Worm (Caenorhabditis elegans) whole organism, L4 larva: Measurements from ENCODE around the gene brp-1.
A peak's percentile ranks its signal among the peaks of the same experiment; 100 is the strongest.

Source experiments
- F44E2.7 ChIP-seq: fragments of 200-800 bp; sonication (Bioruptor generic); IDR thresholded peaks from 2 replicates; pipeline ENCODE4 v2.1.2; 2022; ENCODE audit warnings: missing genetic modification characterization, missing compliant biosample characterization
- R02D3.7 ChIP-seq: fragments of 150-350 bp; sonication (generic microtip); optimal IDR thresholded peaks from 3 replicates; lab custom pipeline; 2014; ENCODE audit warnings: missing biosample characterization, missing genetic modification characterization
- T20F7.1 ChIP-seq: fragments of 200-800 bp; sonication (Bioruptor generic); optimal IDR thresholded peaks from 2 replicates; lab custom pipeline; 2018; ENCODE audit warnings: mild to moderate bottlenecking, missing genetic modification characterization, missing compliant biosample characterization
- Y105C5A.15 ChIP-seq: fragments of 200-800 bp; sonication (Bioruptor generic); IDR thresholded peaks from 2 replicates; pipeline ENCODE4 v1.3.6; 2022; ENCODE audit warnings: missing genetic modification characterization, missing compliant biosample characterization
- aha-1 ChIP-seq: fragments of 150-350 bp; peaks from one replicate; lab custom pipeline; 2014; ENCODE audit warnings: missing biosample characterization, missing genetic modification characterization
- arid-1 ChIP-seq: fragments of 200-800 bp; sonication (Bioruptor generic); conservative IDR thresholded peaks from 2 replicates; pipeline ENCODE4 v1.3.6; 2022; ENCODE audit warnings: missing genetic modification reagents, missing genetic modification characterization, missing compliant biosample characterization
- attf-4 ChIP-seq: sonication (generic microtip); optimal IDR thresholded peaks from 3 replicates; lab custom pipeline; 2017; ENCODE audit warnings: missing biosample characterization, missing genetic modification characterization
- ceh-20 ChIP-seq: fragments of 200-800 bp; sonication (Bioruptor generic); IDR thresholded peaks from 2 replicates; pipeline ENCODE4 v1.3.6; 2022; ENCODE audit warnings: missing genetic modification reagents, missing genetic modification characterization, missing compliant biosample characterization
- ceh-32 ChIP-seq: sonication (generic microtip); optimal IDR thresholded peaks from 2 replicates; lab custom pipeline; 2016; ENCODE audit warnings: mild to moderate bottlenecking, missing genetic modification characterization, missing compliant biosample characterization; ENCODE audit not compliant: poor library complexity
- cey-2 ChIP-seq: sonication (generic microtip); optimal IDR thresholded peaks from 3 replicates; lab custom pipeline; 2017; ENCODE audit warnings: missing genetic modification characterization, mild to moderate bottlenecking, missing compliant biosample characterization, antibody characterized with exemption, borderline replicate concordance; ENCODE audit not compliant: insufficient read depth
- dmd-6 ChIP-seq: fragments of 200-800 bp; sonication (Bioruptor generic); IDR thresholded peaks from 2 replicates; pipeline ENCODE4 v1.3.6; 2022; ENCODE audit warnings: missing genetic modification reagents, missing genetic modification characterization, missing compliant biosample characterization
- dpl-1 ChIP-seq: fragments of 150-350 bp; optimal IDR thresholded peaks from 2 replicates; lab custom pipeline; 2014; ENCODE audit warnings: missing biosample characterization, missing genetic modification reagents, missing genetic modification characterization
- egl-27 ChIP-seq: sonication (generic microtip); optimal IDR thresholded peaks from 3 replicates; lab custom pipeline; 2017; ENCODE audit warnings: missing biosample characterization, missing genetic modification reagents, missing genetic modification characterization
- fkh-10 ChIP-seq: fragments of 150-350 bp; optimal IDR thresholded peaks from 2 replicates; lab custom pipeline; 2014; ENCODE audit warnings: missing biosample characterization, missing genetic modification reagents, missing genetic modification characterization
- hif-1 ChIP-seq, 2 experiments: sonication (generic microtip); optimal IDR thresholded peaks; 2 replicates each; lab custom pipeline; 2016 to 2017; ENCODE audit warnings: missing compliant biosample characterization in 2 of 2, missing genetic modification characterization in 2 of 2, missing genetic modification reagents in 2 of 2, missing genotype in 2 of 2, mild to moderate bottlenecking in 1 of 2
- hlh-30 ChIP-seq: sonication (generic microtip); optimal IDR thresholded peaks from 2 replicates; lab custom pipeline; 2017; ENCODE audit warnings: antibody characterized with exemption, mild to moderate bottlenecking, missing genetic modification characterization, missing compliant biosample characterization; ENCODE audit not compliant: insufficient read depth
- lin-1 ChIP-seq: fragments of 200-800 bp; sonication (Bioruptor generic); IDR thresholded peaks from 2 replicates; pipeline ENCODE4 v1.3.6; 2022; ENCODE audit warnings: missing genetic modification reagents, missing genetic modification characterization, missing compliant biosample characterization
- lin-38 ChIP-seq: fragments of 200-800 bp; sonication (Bioruptor generic); IDR thresholded peaks from 2 replicates; pipeline ENCODE4 v1.3.6; 2022; ENCODE audit warnings: missing genetic modification reagents, missing genetic modification characterization, missing compliant biosample characterization
- madf-9 ChIP-seq: fragments of 200-800 bp; sonication (Bioruptor generic); conservative IDR thresholded peaks from 2 replicates; pipeline ENCODE4 v1.3.6; 2022; ENCODE audit warnings: missing genetic modification reagents, missing genetic modification characterization, missing compliant biosample characterization
- nhr-10 ChIP-seq: fragments of 150-350 bp; optimal IDR thresholded peaks from 2 replicates; lab custom pipeline; 2014; ENCODE audit warnings: missing biosample characterization, missing genetic modification characterization
- nhr-111 ChIP-seq: fragments of 200-800 bp; sonication (Bioruptor generic); optimal IDR thresholded peaks from 2 replicates; lab custom pipeline; 2018; ENCODE audit warnings: mild to moderate bottlenecking, missing genetic modification characterization, missing compliant biosample characterization
- nhr-237 ChIP-seq: sonication (generic microtip); optimal IDR thresholded peaks from 2 replicates; lab custom pipeline; 2017; ENCODE audit warnings: missing biosample characterization, missing genetic modification characterization
- nhr-48 ChIP-seq: sonication (generic microtip); optimal IDR thresholded peaks from 2 replicates; lab custom pipeline; 2016; ENCODE audit warnings: mild to moderate bottlenecking, missing genetic modification characterization, missing compliant biosample characterization
- php-3 ChIP-seq: fragments of 200-800 bp; sonication (Bioruptor generic); IDR thresholded peaks from 2 replicates; pipeline ENCODE4 v1.3.6; 2022; ENCODE audit warnings: missing genetic modification reagents, missing genetic modification characterization, missing compliant biosample characterization
- pqm-1 ChIP-seq: sonication (generic microtip); optimal IDR thresholded peaks from 2 replicates; lab custom pipeline; 2017; ENCODE audit warnings: missing biosample characterization, missing genetic modification characterization
- sdz-12 ChIP-seq: fragments of 200-800 bp; sonication (Bioruptor generic); optimal IDR thresholded peaks from 2 replicates; lab custom pipeline; 2018; ENCODE audit warnings: mild to moderate bottlenecking, missing genetic modification characterization, missing compliant biosample characterization
- set-16 ChIP-seq: fragments of 200-800 bp; sonication (Bioruptor generic); IDR thresholded peaks from 2 replicates; pipeline ENCODE4 v1.3.6; 2022; ENCODE audit warnings: missing genetic modification reagents, missing genetic modification characterization, missing compliant biosample characterization
- skn-1 ChIP-seq: fragments of 150-350 bp; optimal IDR thresholded peaks from 2 replicates; lab custom pipeline; 2014; ENCODE audit warnings: missing biosample characterization, missing genetic modification characterization
- spr-3 ChIP-seq: fragments of 200-800 bp; sonication (Bioruptor generic); optimal IDR thresholded peaks from 2 replicates; lab custom pipeline; 2018; ENCODE audit warnings: mild to moderate bottlenecking, missing genetic modification characterization, missing compliant biosample characterization
- unc-62 ChIP-seq, 3 experiments: fragments of 150-350 bp in 1 of 3; sonication (generic microtip); optimal IDR thresholded peaks in 2 of 3; peaks in 1 of 3; 1 replicate in 1 of 3; 2 replicates in 2 of 3; lab custom pipeline; 2014 to 2017; ENCODE audit warnings: missing biosample characterization in 3 of 3, missing genetic modification characterization in 3 of 3, missing genetic modification reagents in 3 of 3, missing genotype in 1 of 3
- vab-7 ChIP-seq: fragments of 200-800 bp; sonication (Bioruptor generic); IDR thresholded peaks from 2 replicates; pipeline ENCODE4 v1.3.6; 2022; ENCODE audit warnings: missing genetic modification reagents, missing genetic modification characterization, missing compliant biosample characterization
- zag-1 ChIP-seq: fragments of 150-350 bp; optimal IDR thresholded peaks from 2 replicates; lab custom pipeline; 2014; ENCODE audit warnings: missing biosample characterization, missing genetic modification characterization
- zfp-2 ChIP-seq: sonication (generic microtip); optimal IDR thresholded peaks from 2 replicates; lab custom pipeline; 2016; ENCODE audit warnings: mild to moderate bottlenecking, missing genetic modification characterization, missing compliant biosample characterization
- zip-11 ChIP-seq: fragments of 200-800 bp; sonication (Bioruptor generic); IDR thresholded peaks from 2 replicates; pipeline ENCODE4 v1.3.6; 2022; ENCODE audit warnings: missing genetic modification characterization, missing compliant biosample characterization
- zip-2 ChIP-seq: fragments of 150-350 bp; optimal IDR thresholded peaks from 2 replicates; lab custom pipeline; 2014; ENCODE audit warnings: missing biosample characterization, missing genetic modification characterization
- ztf-11 ChIP-seq: fragments of 150-350 bp; optimal IDR thresholded peaks from 2 replicates; lab custom pipeline; 2014; ENCODE audit warnings: missing biosample characterization, missing genetic modification characterization
- ztf-7 ChIP-seq: fragments of 150-350 bp; optimal IDR thresholded peaks from 2 replicates; lab custom pipeline; 2014; ENCODE audit warnings: missing biosample characterization, missing genetic modification characterization

The brp-1 gene

DNA sequence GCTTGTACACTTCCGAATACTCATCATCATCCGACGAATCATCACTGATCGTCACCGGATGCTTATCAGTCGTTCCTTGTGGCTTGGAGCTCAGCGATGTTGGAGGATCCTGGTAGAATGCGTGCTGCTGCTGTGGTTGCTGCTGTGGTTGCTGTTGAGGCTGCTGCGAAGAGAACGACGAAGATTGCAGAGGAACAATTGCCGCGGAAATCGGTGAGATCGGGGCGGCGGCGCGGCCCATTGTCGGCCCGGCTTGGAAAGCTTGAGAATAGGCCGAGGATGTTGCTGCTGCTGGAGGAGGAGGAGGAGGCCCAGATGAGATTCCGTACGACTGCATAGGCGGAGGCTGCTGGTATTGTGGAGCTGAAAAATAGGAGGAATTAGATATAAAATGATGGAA, 14.0 kb downstream of the brp-1 start:
- TF ChIP-seq aha-1 (tag; lab: Kevin White, UChicago) (peak; percentile 86), lin-1 (GFP tag; lab: Robert Waterston, UW) (no peak), nhr-48 (no peak), dpl-1 (GFP tag; lab: Kevin White, UChicago) (no peak), ceh-32 (tag; lab: Kevin White, UChicago) (no peak), dmd-6 (no peak), zip-2 (tag; lab: Kevin White, UChicago) (no peak), zip-11 (GFP tag; lab: Robert Waterston, UW) (no peak), egl-27 (tag; lab: Kevin White, UChicago) (no peak), lin-38 (no peak), F44E2.7 (GFP tag; lab: Robert Waterston, UW) (no peak), sdz-12 (GFP tag; lab: Kevin White, UChicago) (peak; percentile 26), vab-7 (GFP tag; lab: Robert Waterston, UW) (no peak), cey-2 (no peak), fkh-10 (GFP tag; lab: Kevin White, UChicago) (no peak), hif-1 (tag; optimal IDR thresholded peaks at IDR 0.05; lab: Kevin White, UChicago) (no peak), nhr-237 (tag; lab: Kevin White, UChicago) (no peak), ceh-20 (GFP tag; lab: Robert Waterston, UW) (no peak), unc-62 (GFP tag; optimal IDR thresholded peaks at IDR 0.05 in 1 of 2; lab: Kevin White, UChicago) (peak in 1 of 2 experiments; percentile 13), unc-62 (tag; optimal IDR thresholded peaks at IDR 0.05; lab: Kevin White, UChicago) (no peak), hlh-30 (no peak), set-16 (GFP tag; lab: Robert Waterston, UW) (peak; percentile 90)
- TF ChIP-seq, all 104 proteins: peak for 4

DNA sequence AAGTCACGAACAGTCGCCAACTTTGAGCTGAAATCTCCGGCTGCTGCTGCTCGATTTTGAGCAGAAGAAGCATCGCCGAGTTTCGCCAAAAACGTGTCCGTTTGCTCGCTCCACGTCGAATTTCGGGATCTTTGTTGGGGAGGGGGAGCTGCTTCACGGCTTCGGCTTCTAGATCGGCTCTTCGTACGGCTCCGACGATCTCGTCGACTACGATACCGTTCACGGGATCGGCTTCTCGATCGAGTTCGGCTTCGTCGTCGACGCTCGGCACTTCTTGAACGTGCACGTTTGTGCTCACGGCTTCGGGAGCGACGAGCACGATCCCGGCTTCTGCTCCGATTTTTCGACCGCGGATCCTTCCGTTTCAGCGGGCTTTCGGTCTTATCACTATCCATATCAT, 16.9 kb downstream of the brp-1 start:
- TF ChIP-seq zag-1 = no peak
- peak; percentile 88 for TF ChIP-seq set-16 (GFP tag; lab: Robert Waterston, UW)

DNA sequence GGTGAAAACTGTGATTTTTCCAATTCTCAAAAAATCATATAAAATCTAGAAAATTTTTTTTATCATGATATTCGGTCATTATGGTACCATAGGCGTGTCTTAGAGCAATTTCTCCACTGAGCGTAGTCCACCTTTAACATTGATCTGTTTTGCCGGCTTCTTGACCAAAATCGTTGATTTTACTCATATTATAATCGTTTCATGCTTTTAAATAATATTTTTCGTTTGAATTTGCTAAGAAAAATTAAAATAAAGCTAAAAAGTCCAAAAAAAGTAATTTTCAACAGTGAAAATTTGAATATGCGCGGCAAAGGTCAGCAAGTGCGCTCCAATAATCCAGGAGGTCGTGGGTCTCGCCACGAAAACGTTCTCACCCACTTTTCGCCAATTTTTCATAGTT, 20.6 kb downstream of the brp-1 start, which contains the start of gene Y79H2A.4:
Gene Y79H2A.4, plus strand, starts transcription at position 301 of the 400 bp plus-strand sequence.
- TF ChIP-seq lin-1 (GFP tag; lab: Robert Waterston, UW) = no peak
- no peak for TF ChIP-seq R02D3.7 (tag; lab: Kevin White, UChicago)
- no peak for TF ChIP-seq madf-9
- no peak for TF ChIP-seq attf-4 (tag; lab: Kevin White, UChicago)
- TF ChIP-seq T20F7.1 (GFP tag; lab: Kevin White, UChicago) = no peak
- no peak for TF ChIP-seq F44E2.7 (GFP tag; lab: Robert Waterston, UW)
- no peak for TF ChIP-seq ztf-11 (tag; lab: Kevin White, UChicago)
- TF ChIP-seq nhr-111 (GFP tag; lab: Kevin White, UChicago) = no peak
- no peak for TF ChIP-seq skn-1 (tag; lab: Kevin White, UChicago)
- no peak for TF ChIP-seq arid-1 (GFP tag; lab: Robert Waterston, UW)
- no peak for TF ChIP-seq nhr-10
- TF ChIP-seq pqm-1 (tag; lab: Kevin White, UChicago) = no peak
- TF ChIP-seq zip-2 (tag; lab: Kevin White, UChicago) = no peak
- no peak for TF ChIP-seq php-3 (GFP tag; lab: Robert Waterston, UW)
- no peak for TF ChIP-seq spr-3
- no peak for TF ChIP-seq ztf-7 (tag; lab: Kevin White, UChicago)
- TF ChIP-seq ceh-32 (tag; lab: Kevin White, UChicago) = no peak
- TF ChIP-seq Y105C5A.15 (GFP tag; lab: Robert Waterston, UW) = no peak
- no peak for TF ChIP-seq zfp-2 (tag; lab: Kevin White, UChicago)
